Fruit fly (Drosophila melanogaster) whole organism, pupa: ENCODE data around the gene CG18641.
A peak's percentile ranks its signal among the peaks of the same experiment; 100 is the strongest.

Experiments used
- CG10348 ChIP-seq: fragments of 200-800 bp; sonication (Bioruptor generic); IDR thresholded peaks from 2 replicates; pipeline ENCODE4 v1.3.6; 2022; ENCODE audit warnings: missing biosample characterization, missing genetic modification characterization
- CG12605 ChIP-seq: fragments of 200-800 bp; sonication (Bioruptor generic); IDR thresholded peaks from 2 replicates; pipeline ENCODE4 v1.3.6; 2022; ENCODE audit warnings: missing biosample characterization, missing genetic modification characterization
- CG13204 ChIP-seq: fragments of 200-800 bp; sonication (Bioruptor generic); optimal IDR thresholded peaks from 2 replicates; lab custom pipeline; 2018; ENCODE audit warnings: missing biosample characterization, mild to moderate bottlenecking, missing genetic modification characterization, moderate library complexity
- CG14655 ChIP-seq: fragments of 200-800 bp; sonication (Bioruptor generic); optimal IDR thresholded peaks from 3 replicates; lab custom pipeline; 2017; ENCODE audit warnings: mild to moderate bottlenecking, missing biosample characterization, missing genetic modification reagents, missing genetic modification characterization
- CG15710 ChIP-seq: fragments of 200-800 bp; sonication (Bioruptor generic); optimal IDR thresholded peaks from 2 replicates; lab custom pipeline; 2018; ENCODE audit warnings: missing biosample characterization, mild to moderate bottlenecking, missing genetic modification characterization, moderate library complexity
- CG17806 ChIP-seq: fragments of 200-800 bp; sonication (Bioruptor generic); optimal IDR thresholded peaks from 2 replicates; lab custom pipeline; 2018; ENCODE audit warnings: missing biosample characterization, mild to moderate bottlenecking, missing genetic modification characterization, moderate library complexity
- CG32121 ChIP-seq: fragments of 200-800 bp; sonication (Bioruptor generic); IDR thresholded peaks from 2 replicates; pipeline ENCODE4 v1.3.6; 2022; ENCODE audit warnings: missing biosample characterization, missing genetic modification characterization
- CG34367 ChIP-seq: fragments of 200-800 bp; sonication (Bioruptor generic); optimal IDR thresholded peaks from 2 replicates; lab custom pipeline; 2018; ENCODE audit warnings: missing biosample characterization, mild to moderate bottlenecking, missing genetic modification characterization
- CG4496 ChIP-seq: fragments of 200-800 bp; sonication (Bioruptor generic); IDR thresholded peaks from 3 replicates; pipeline ENCODE4 v1.3.6; 2022; ENCODE audit warnings: missing biosample characterization, missing genetic modification characterization
- CG8159 ChIP-seq: fragments of 200-800 bp; sonication (Bioruptor generic); optimal IDR thresholded peaks from 3 replicates; lab custom pipeline; 2018; ENCODE audit warnings: missing biosample characterization, mild to moderate bottlenecking, missing genetic modification characterization, moderate library complexity
- CG8301 ChIP-seq: fragments of 200-800 bp; sonication (Bioruptor generic); optimal IDR thresholded peaks from 2 replicates; lab custom pipeline; 2018; ENCODE audit warnings: missing biosample characterization, mild to moderate bottlenecking, missing genetic modification characterization
- CG9948 ChIP-seq: fragments of 200-800 bp; sonication (Bioruptor generic); optimal IDR thresholded peaks from 2 replicates; lab custom pipeline; 2018; ENCODE audit warnings: missing biosample characterization, mild to moderate bottlenecking, missing genetic modification characterization, moderate library complexity
- D1 ChIP-seq: fragments of 200-800 bp; sonication (Bioruptor generic); optimal IDR thresholded peaks from 2 replicates; lab custom pipeline; 2018; ENCODE audit warnings: missing biosample characterization, mild to moderate bottlenecking, missing genetic modification characterization, moderate library complexity
- EcR ChIP-seq: fragments of 200-800 bp; sonication (Bioruptor generic); optimal IDR thresholded peaks from 3 replicates; lab custom pipeline; 2019; ENCODE audit warnings: missing biosample characterization, missing genetic modification characterization, mild to moderate bottlenecking, moderate library complexity, missing genetic modification reagents
- Ets98B ChIP-seq: fragments of 200-800 bp; sonication (Bioruptor generic); IDR thresholded peaks from 2 replicates; pipeline ENCODE4 v1.3.6; 2022; ENCODE audit warnings: missing biosample characterization, missing genetic modification characterization
- Pif1A ChIP-seq: fragments of 200-800 bp; sonication (Bioruptor generic); optimal IDR thresholded peaks from 3 replicates; lab custom pipeline; 2016; ENCODE audit warnings: missing biosample characterization, missing genetic modification characterization
- Pif1B ChIP-seq: fragments of 200-800 bp; sonication (Bioruptor generic); optimal IDR thresholded peaks from 3 replicates; lab custom pipeline; 2016; ENCODE audit warnings: missing biosample characterization, missing genetic modification characterization
- Snoo ChIP-seq: fragments of 200-800 bp; sonication (Bioruptor generic); optimal IDR thresholded peaks from 3 replicates; lab custom pipeline; 2017; ENCODE audit warnings: missing biosample characterization, mild to moderate bottlenecking, missing genetic modification characterization, inconsistent platforms
- fd96Ca ChIP-seq: fragments of 200-800 bp; sonication (Bioruptor generic); IDR thresholded peaks from 3 replicates; pipeline ENCODE4 v1.3.6; 2022; ENCODE audit warnings: missing biosample characterization, missing genetic modification characterization
- gl ChIP-seq: fragments of 200-800 bp; sonication (Bioruptor generic); optimal IDR thresholded peaks from 2 replicates; lab custom pipeline; 2018; ENCODE audit warnings: missing biosample characterization, mild to moderate bottlenecking, missing genetic modification characterization
- rn ChIP-seq: fragments of 200-800 bp; sonication (Bioruptor generic); IDR thresholded peaks from 2 replicates; pipeline ENCODE4 v1.3.6; 2022; ENCODE audit warnings: missing biosample characterization, missing genetic modification characterization

CG18641 gene

dm6 chr2L:2433494-2434054 is 18.5 kb upstream of the CG18641 start:
- TF ChIP-seq CG14655 (GFP tag; lab: Kevin White, UChicago) (peak; percentile 98), CG12605 (peak; percentile 97), CG32121 (GFP tag; lab: Robert Waterston, UW) (peak; percentile 97), Ets98B (peak; percentile 98), CG8159 (tag; lab: Kevin White, UChicago) (peak; percentile 99), CG13204 (GFP tag; lab: Kevin White, UChicago) (peak; percentile 98), CG8301 (peak; percentile 98), fd96Ca (GFP tag; lab: Robert Waterston, UW) (peak; percentile 98), CG10348 (GFP tag; lab: Robert Waterston, UW) (peak; percentile 93), Pif1A (GFP tag; lab: Kevin White, UChicago) (peak; percentile 99), EcR (GFP tag; lab: Kevin White, UChicago) (peak; percentile 69), CG17806 (tag; lab: Kevin White, UChicago) (peak; percentile 99), gl (tag; lab: Kevin White, UChicago) (peak; percentile 98), CG15710 (peak; percentile 99), CG4496 (peak; percentile 99), CG34367 (tag; lab: Kevin White, UChicago) (peak; percentile 99), CG9948 (tag; lab: Kevin White, UChicago) (peak; percentile 99), rn (GFP tag; lab: Robert Waterston, UW) (peak; percentile 96), D1 (tag; lab: Kevin White, UChicago) (peak; percentile 97), Pif1B (GFP tag; lab: Kevin White, UChicago) (peak; percentile 97), Snoo (tag; lab: Kevin White, UChicago) (peak; percentile 90)

dm6 chr2L:2432809-2433493 is 17.8 kb upstream of the CG18641 start:
- TF ChIP-seq CG12605 (no peak), CG32121 (GFP tag; lab: Robert Waterston, UW) (0 out of 2 replicates have a peak, but pooled peaks have one; percentile 37), Pif1B (GFP tag; lab: Kevin White, UChicago) (peak; percentile 65), Snoo (tag; lab: Kevin White, UChicago) (peak; percentile 9), Pif1A (GFP tag; lab: Kevin White, UChicago) (peak; percentile 59), CG14655 (GFP tag; lab: Kevin White, UChicago) (peak; percentile 64), CG8301 (peak; percentile 61), CG17806 (tag; lab: Kevin White, UChicago) (peak; percentile 78), CG10348 (GFP tag; lab: Robert Waterston, UW) (no peak), CG8159 (tag; lab: Kevin White, UChicago) (peak; percentile 84), CG34367 (tag; lab: Kevin White, UChicago) (peak; percentile 74), D1 (tag; lab: Kevin White, UChicago) (peak; percentile 59), EcR (GFP tag; lab: Kevin White, UChicago) (peak; percentile 29), rn (GFP tag; lab: Robert Waterston, UW) (no peak), CG13204 (GFP tag; lab: Kevin White, UChicago) (no peak), CG9948 (tag; lab: Kevin White, UChicago) (peak; percentile 81), gl (tag; lab: Kevin White, UChicago) (no peak), Ets98B (no peak; the same call in 1 of the 2 replicates), CG4496 (peak; percentile 64; the same call in 2 of the 3 replicates), fd96Ca (GFP tag; lab: Robert Waterston, UW) (no peak), CG15710 (peak; percentile 88)

- TF ChIP-seq Ets98B (no peak), CG4496 (no peak), CG8159 (tag; lab: Kevin White, UChicago) (no peak), CG17806 (tag; lab: Kevin White, UChicago) (no peak), CG15710 (no peak), Snoo (tag; lab: Kevin White, UChicago) (no peak), CG8301 (no peak), EcR (GFP tag; lab: Kevin White, UChicago) (no peak), D1 (tag; lab: Kevin White, UChicago) (no peak), CG32121 (GFP tag; lab: Robert Waterston, UW) (no peak), CG13204 (GFP tag; lab: Kevin White, UChicago) (no peak), CG10348 (GFP tag; lab: Robert Waterston, UW) (no peak)
Observed at dm6 chr2L:2430251-2430650, 15.1 kb upstream of the CG18641 start.

dm6 chr2L:2429588-2429987 is 14.5 kb upstream of the CG18641 start:
- no peak for TF ChIP-seq CG15710
- TF ChIP-seq CG34367 (tag; lab: Kevin White, UChicago): no peak
- no peak for TF ChIP-seq fd96Ca (GFP tag; lab: Robert Waterston, UW)
- TF ChIP-seq Ets98B: no peak
- no peak for TF ChIP-seq rn (GFP tag; lab: Robert Waterston, UW)
- no peak for TF ChIP-seq CG13204 (GFP tag; lab: Kevin White, UChicago)
- no peak for TF ChIP-seq CG14655 (GFP tag; lab: Kevin White, UChicago)
- TF ChIP-seq CG8159 (tag; lab: Kevin White, UChicago): no peak
- no peak for TF ChIP-seq Snoo (tag; lab: Kevin White, UChicago)

- TF ChIP-seq CG8159 (tag; lab: Kevin White, UChicago) (no peak), CG13204 (GFP tag; lab: Kevin White, UChicago) (peak; percentile 41), Ets98B (0 out of 2 replicates have a peak, but pooled peaks have one; percentile 22), CG32121 (GFP tag; lab: Robert Waterston, UW) (peak; percentile 18; the same call in 1 of the 2 replicates)
Observed at dm6 chr2L:2428209-2428488, 13.0 kb upstream of the CG18641 start, which contains the start of gene dpp. Gene dpp (plus strand): TSS chr2L:2428372.
